Worm (Caenorhabditis elegans): ENCODE results near the gene tag-52.

- TF ChIP-seq egl-27 (tag; optimal IDR thresholded peaks at IDR 0.05) (no peak), unc-86 (tag; optimal IDR thresholded peaks at IDR 0.05) (no peak), nhr-237 (tag; optimal IDR thresholded peaks at IDR 0.05) (no peak), ceh-82 (tag; optimal IDR thresholded peaks at IDR 0.05) (no peak), zip-4 (GFP tag; optimal IDR thresholded peaks at IDR 0.05) (no peak), unc-98 (GFP tag; IDR thresholded peaks at IDR 0.05) (no peak), jun-1 (tag; optimal IDR thresholded peaks at IDR 0.05) (no peak), zag-1 (tag; optimal IDR thresholded peaks at IDR 0.05) (no peak)
Measured at ce11 chrX:3696603-3697002, 18.2 kb upstream of the tag-52 start, which contains the start of gene C01C4.3.
